Fruit fly (Drosophila melanogaster) whole organism, embryonic: Measurements from ENCODE around the gene CG31870.

Experiments used
- Atf6 ChIP-seq: fragments of 200-800 bp; sonication (Bioruptor generic); IDR thresholded peaks from 2 replicates; pipeline ENCODE4 v1.3.6; 2022; ENCODE audit warnings: missing biosample characterization, missing genetic modification characterization
- BEAF-32 ChIP-seq: fragments of 200-800 bp; sonication (Bioruptor generic); optimal IDR thresholded peaks from 3 replicates; lab custom pipeline; 2017; ENCODE audit warnings: missing biosample characterization, missing genetic modification characterization, mild to moderate bottlenecking, moderate library complexity, missing genetic modification reagents
- Bdp1 ChIP-seq: fragments of 200-800 bp; sonication (Bioruptor generic); optimal IDR thresholded peaks from 3 replicates; lab custom pipeline; 2016; ENCODE audit warnings: missing biosample characterization, missing genetic modification characterization
- BtbVII ChIP-seq: fragments of 200-800 bp; sonication (Bioruptor generic); optimal IDR thresholded peaks from 3 replicates; lab custom pipeline; 2017; ENCODE audit warnings: missing biosample characterization, mild to moderate bottlenecking, missing genetic modification characterization
- CG10209 ChIP-seq: fragments of 200-800 bp; sonication (Bioruptor generic); optimal IDR thresholded peaks from 3 replicates; lab custom pipeline; 2017; ENCODE audit warnings: missing biosample characterization, mild to moderate bottlenecking, missing genetic modification characterization, missing genetic modification reagents
- CG10543 ChIP-seq: fragments of 200-800 bp; sonication (Bioruptor generic); optimal IDR thresholded peaks from 3 replicates; lab custom pipeline; 2017; ENCODE audit warnings: missing biosample characterization, mild to moderate bottlenecking, missing genetic modification characterization, moderate library complexity
- CG13296 ChIP-seq: fragments of 200-800 bp; sonication (Bioruptor generic); optimal IDR thresholded peaks from 3 replicates; lab custom pipeline; 2018; ENCODE audit warnings: missing biosample characterization, mild to moderate bottlenecking, missing genetic modification characterization
- CG15011 ChIP-seq: fragments of 200-800 bp; sonication (Bioruptor generic); optimal IDR thresholded peaks from 3 replicates; lab custom pipeline; 2018; ENCODE audit warnings: missing biosample characterization, mild to moderate bottlenecking, missing genetic modification characterization
- CG15514 ChIP-seq: fragments of 200-800 bp; sonication (Bioruptor generic); optimal IDR thresholded peaks from 3 replicates; lab custom pipeline; 2017; ENCODE audit warnings: missing biosample characterization, missing genetic modification characterization, mild to moderate bottlenecking, moderate library complexity, missing genetic modification reagents
- CG17359 ChIP-seq: fragments of 200-800 bp; sonication (Bioruptor generic); optimal IDR thresholded peaks from 3 replicates; lab custom pipeline; 2018; ENCODE audit warnings: missing biosample characterization, mild to moderate bottlenecking, missing genetic modification characterization, moderate library complexity
- CG18599 ChIP-seq: fragments of 200-800 bp; sonication (Bioruptor generic); optimal IDR thresholded peaks from 3 replicates; lab custom pipeline; 2017; ENCODE audit warnings: missing biosample characterization, missing genetic modification characterization, mild to moderate bottlenecking, moderate library complexity, missing genetic modification reagents
- CG3281 ChIP-seq: fragments of 200-800 bp; sonication (Bioruptor generic); optimal IDR thresholded peaks from 3 replicates; lab custom pipeline; 2017; ENCODE audit warnings: missing biosample characterization, mild to moderate bottlenecking, missing genetic modification characterization
- CG5180 ChIP-seq: fragments of 200-800 bp; sonication (Bioruptor generic); optimal IDR thresholded peaks from 3 replicates; lab custom pipeline; 2017; ENCODE audit warnings: missing biosample characterization, missing genetic modification characterization, mild to moderate bottlenecking, moderate library complexity, missing genetic modification reagents
- CG6765 ChIP-seq: fragments of 200-800 bp; sonication (Bioruptor generic); optimal IDR thresholded peaks from 3 replicates; lab custom pipeline; 2017; ENCODE audit warnings: missing biosample characterization, mild to moderate bottlenecking, missing genetic modification characterization
- CG6854 ChIP-seq: fragments of 200-800 bp; sonication (Bioruptor generic); optimal IDR thresholded peaks from 3 replicates; lab custom pipeline; 2017; ENCODE audit warnings: missing biosample characterization, mild to moderate bottlenecking, missing genetic modification characterization
- CG7963 ChIP-seq: fragments of 200-800 bp; sonication (Bioruptor generic); IDR thresholded peaks from 3 replicates; pipeline ENCODE4 v1.3.6; 2022; ENCODE audit warnings: missing biosample characterization, missing genetic modification characterization; ENCODE audit not compliant: partially characterized antibody
- CG9609 ChIP-seq: fragments of 200-800 bp; sonication (Bioruptor generic); optimal IDR thresholded peaks from 3 replicates; lab custom pipeline; 2016; ENCODE audit warnings: missing biosample characterization, missing genetic modification characterization
- CG9932 ChIP-seq: fragments of 200-800 bp; sonication (Bioruptor generic); IDR thresholded peaks from 2 replicates; pipeline ENCODE4 v1.3.6; 2022; ENCODE audit warnings: missing biosample characterization, missing genetic modification characterization
- Dad ChIP-seq: fragments of 200-800 bp; sonication (Bioruptor generic); optimal IDR thresholded peaks from 3 replicates; lab custom pipeline; 2016; ENCODE audit warnings: missing biosample characterization, missing genetic modification characterization
- Ets65A ChIP-seq: fragments of 200-800 bp; sonication (Bioruptor generic); peaks from one replicate; lab custom pipeline; 2016; ENCODE audit warnings: missing biosample characterization, missing genetic modification characterization
- Hmr ChIP-seq: fragments of 200-800 bp; sonication (Bioruptor generic); optimal IDR thresholded peaks from 3 replicates; lab custom pipeline; 2017; ENCODE audit warnings: mild to moderate bottlenecking, missing biosample characterization, missing genetic modification reagents, missing genetic modification characterization
- Med ChIP-seq: fragments of 200-800 bp; sonication (Bioruptor generic); peaks from one replicate; lab custom pipeline; 2016; ENCODE audit warnings: missing biosample characterization, missing genetic modification characterization, mild to moderate bottlenecking, inconsistent platforms, moderate library complexity
- Meics ChIP-seq: fragments of 200-800 bp; sonication (Bioruptor generic); optimal IDR thresholded peaks from 2 replicates; lab custom pipeline; 2017; ENCODE audit warnings: missing biosample characterization, mild to moderate bottlenecking, missing genetic modification characterization
- Myb ChIP-seq: fragments of 200-800 bp; sonication (Bioruptor generic); optimal IDR thresholded peaks from 2 replicates; lab custom pipeline; 2016; ENCODE audit warnings: missing biosample characterization, missing genetic modification characterization
- Rfx ChIP-seq: fragments of 200-800 bp; sonication (Bioruptor generic); IDR thresholded peaks from 2 replicates; pipeline ENCODE4 v1.3.6; 2022; ENCODE audit warnings: missing biosample characterization, missing genetic modification characterization
- TFAM ChIP-seq: fragments of 200-800 bp; sonication (Bioruptor generic); optimal IDR thresholded peaks from 2 replicates; lab custom pipeline; 2017; ENCODE audit warnings: missing biosample characterization, missing genetic modification characterization, inconsistent platforms
- caup ChIP-seq: fragments of 200-800 bp; sonication (Bioruptor generic); optimal IDR thresholded peaks from 3 replicates; lab custom pipeline; 2017; ENCODE audit warnings: missing biosample characterization, mild to moderate bottlenecking, missing genetic modification characterization, moderate library complexity; ENCODE audit not compliant: severe bottlenecking
- grau ChIP-seq: fragments of 200-800 bp; optimal IDR thresholded peaks from 3 replicates; lab custom pipeline; 2019; ENCODE audit warnings: missing biosample characterization, mild to moderate bottlenecking, missing genetic modification characterization, moderate library complexity
- gsb-n ChIP-seq: fragments of 200-800 bp; sonication (Bioruptor generic); optimal IDR thresholded peaks from 3 replicates; lab custom pipeline; 2018; ENCODE audit warnings: missing biosample characterization, mild to moderate bottlenecking, missing genetic modification characterization
- lab ChIP-seq: fragments of 200-800 bp; sonication (Bioruptor generic); optimal IDR thresholded peaks from 3 replicates; lab custom pipeline; 2017; ENCODE audit warnings: missing biosample characterization, missing genetic modification characterization, mild to moderate bottlenecking, moderate library complexity, missing genetic modification reagents
- mirr ChIP-seq: fragments of 200-800 bp; sonication (Bioruptor generic); optimal IDR thresholded peaks from 3 replicates; lab custom pipeline; 2018; ENCODE audit warnings: missing biosample characterization, mild to moderate bottlenecking, missing genetic modification characterization
- scrt ChIP-seq: fragments of 200-800 bp; sonication (Bioruptor generic); optimal IDR thresholded peaks from 2 replicates; lab custom pipeline; 2018; ENCODE audit warnings: missing biosample characterization, mild to moderate bottlenecking, missing genetic modification characterization, moderate library complexity
- sd ChIP-seq: fragments of 200-800 bp; sonication (Bioruptor generic); optimal IDR thresholded peaks from 3 replicates; lab custom pipeline; 2018; ENCODE audit warnings: missing biosample characterization, mild to moderate bottlenecking, missing genetic modification characterization, moderate library complexity
- sr ChIP-seq: fragments of 200-800 bp; sonication (Bioruptor generic); IDR thresholded peaks from 3 replicates; pipeline ENCODE4 v1.3.6; 2022; ENCODE audit warnings: missing biosample characterization, missing genetic modification characterization
- vvl ChIP-seq: fragments of 200-800 bp; sonication (Bioruptor generic); IDR thresholded peaks from 2 replicates; pipeline ENCODE4 v1.3.6; 2022; ENCODE audit warnings: missing biosample characterization, missing genetic modification characterization
- zfh1 ChIP-seq: fragments of 200-800 bp; sonication (Bioruptor generic); IDR thresholded peaks from 3 replicates; pipeline ENCODE4 v1.3.6; 2022; ENCODE audit warnings: missing biosample characterization, missing genetic modification characterization
- zfh2 ChIP-seq: fragments of 200-800 bp; sonication (Bioruptor generic); optimal IDR thresholded peaks from 2 replicates; lab custom pipeline; 2016; ENCODE audit warnings: missing biosample characterization, missing genetic modification characterization

The CG31870 gene

dm6 chr2L:10820405-10820804 lies 30.4 kb downstream of the CG31870 start, which contains the start of gene CG17134:
Gene CG17134, plus strand, starts transcription at chr2L:10820705.
- TF ChIP-seq Dad (GFP tag; lab: Kevin White, UChicago) (no peak), grau (tag; lab: Kevin White, UChicago) (no peak), gsb-n (tag; lab: Kevin White, UChicago) (no peak), zfh2 (GFP tag; lab: Kevin White, UChicago) (no peak), CG17359 (tag; lab: Kevin White, UChicago) (no peak), sr (GFP tag; lab: Robert Waterston, UW) (no peak), CG9609 (no peak)

dm6 chr2L:10822620-10823019 lies 32.6 kb downstream of the CG31870 start:
- TF ChIP-seq lab (GFP tag; lab: Kevin White, UChicago), result peak; percentile 33
- TF ChIP-seq CG18599 (GFP tag; lab: Kevin White, UChicago), result peak; percentile 46
- TF ChIP-seq Hmr (GFP tag; lab: Kevin White, UChicago), result peak; percentile 51
- TF ChIP-seq CG7963 (GFP tag; lab: Robert Waterston, UW), result no peak
- TF ChIP-seq CG5180 (GFP tag; lab: Kevin White, UChicago), result peak; percentile 38
- TF ChIP-seq CG13296 (GFP tag; lab: Kevin White, UChicago), result peak; percentile 5
- TF ChIP-seq CG6765 (GFP tag; lab: Kevin White, UChicago), result peak; percentile 5
- TF ChIP-seq vvl (GFP tag; lab: Robert Waterston, UW), result 0 out of 2 replicates have a peak, but pooled peaks have one; percentile 36
- peak; percentile 4 for TF ChIP-seq scrt (GFP tag; lab: Kevin White, UChicago)
- TF ChIP-seq Atf6 (GFP tag; lab: Robert Waterston, UW), result 0 out of 2 replicates have a peak, but pooled peaks have one; percentile 22
- peak; percentile 42 for TF ChIP-seq CG15514 (GFP tag; lab: Kevin White, UChicago)
- no peak for TF ChIP-seq CG9932 (GFP tag; lab: Robert Waterston, UW)
- peak; percentile 28; the same call in 1 of the 2 replicates for TF ChIP-seq Rfx
- no peak for TF ChIP-seq Myb (GFP tag; lab: Kevin White, UChicago)
- peak; percentile 67 for TF ChIP-seq Med (GFP tag; lab: Kevin White, UChicago)
- TF ChIP-seq Meics (GFP tag; lab: Kevin White, UChicago), result peak; percentile 49
- TF ChIP-seq caup (GFP tag; lab: Kevin White, UChicago), result peak; percentile 30
- peak; percentile 12 for TF ChIP-seq CG6854
- no peak for TF ChIP-seq zfh1 (GFP tag; lab: Robert Waterston, UW)
- no peak for TF ChIP-seq BEAF-32
- no peak for TF ChIP-seq TFAM (GFP tag; lab: Kevin White, UChicago)
- peak; percentile 20 for TF ChIP-seq CG10543 (GFP tag; lab: Kevin White, UChicago)
- peak; percentile 12 for TF ChIP-seq CG3281 (GFP tag; lab: Kevin White, UChicago)
- peak; percentile 31 for TF ChIP-seq sd (tag; lab: Kevin White, UChicago)
- TF ChIP-seq BtbVII (GFP tag; lab: Kevin White, UChicago), result peak; percentile 3
- peak; percentile 35 for TF ChIP-seq CG15011 (GFP tag; lab: Kevin White, UChicago)
- TF ChIP-seq mirr (GFP tag; lab: Kevin White, UChicago), result peak; percentile 6
- peak; percentile 3 for TF ChIP-seq CG10209 (GFP tag; lab: Kevin White, UChicago)

- peak; percentile 79 for TF ChIP-seq Ets65A
- no peak for TF ChIP-seq Bdp1 (GFP tag; lab: Kevin White, UChicago)
- TF ChIP-seq, all 482 proteins: peak for 1
Observed at dm6 chr2L:10831590-10831989, 41.6 kb downstream of the CG31870 start.
